Worm (Caenorhabditis elegans) whole organism, late embryonic: ENCODE results near the gene col-69.

Experiments used
- ama-1 ChIP-seq: fragments of 150-350 bp; optimal IDR thresholded peaks from 2 replicates; lab custom pipeline; 2014
- ceh-22 ChIP-seq: sonication (generic microtip); optimal IDR thresholded peaks from 2 replicates; lab custom pipeline; 2017; ENCODE audit warnings: missing biosample characterization, missing genetic modification characterization
- dmd-4 ChIP-seq: sonication (generic microtip); optimal IDR thresholded peaks from 2 replicates; lab custom pipeline; 2016; ENCODE audit warnings: borderline replicate concordance, missing genetic modification characterization, missing compliant biosample characterization
- eyg-1 ChIP-seq: sonication (generic microtip); optimal IDR thresholded peaks from 2 replicates; lab custom pipeline; 2016; ENCODE audit warnings: missing genotype, missing genetic modification characterization, missing compliant biosample characterization
- madf-2 ChIP-seq: sonication (generic microtip); optimal IDR thresholded peaks from 2 replicates; lab custom pipeline; 2017; ENCODE audit warnings: missing genetic modification characterization, missing compliant biosample characterization
- nhr-11 ChIP-seq: fragments of 150-350 bp; optimal IDR thresholded peaks from 2 replicates; lab custom pipeline; 2014; ENCODE audit warnings: missing biosample characterization, missing genetic modification characterization
- tbx-2 ChIP-seq: sonication (generic microtip); optimal IDR thresholded peaks from 2 replicates; lab custom pipeline; 2016; ENCODE audit warnings: missing genetic modification characterization, missing compliant biosample characterization

DNA sequence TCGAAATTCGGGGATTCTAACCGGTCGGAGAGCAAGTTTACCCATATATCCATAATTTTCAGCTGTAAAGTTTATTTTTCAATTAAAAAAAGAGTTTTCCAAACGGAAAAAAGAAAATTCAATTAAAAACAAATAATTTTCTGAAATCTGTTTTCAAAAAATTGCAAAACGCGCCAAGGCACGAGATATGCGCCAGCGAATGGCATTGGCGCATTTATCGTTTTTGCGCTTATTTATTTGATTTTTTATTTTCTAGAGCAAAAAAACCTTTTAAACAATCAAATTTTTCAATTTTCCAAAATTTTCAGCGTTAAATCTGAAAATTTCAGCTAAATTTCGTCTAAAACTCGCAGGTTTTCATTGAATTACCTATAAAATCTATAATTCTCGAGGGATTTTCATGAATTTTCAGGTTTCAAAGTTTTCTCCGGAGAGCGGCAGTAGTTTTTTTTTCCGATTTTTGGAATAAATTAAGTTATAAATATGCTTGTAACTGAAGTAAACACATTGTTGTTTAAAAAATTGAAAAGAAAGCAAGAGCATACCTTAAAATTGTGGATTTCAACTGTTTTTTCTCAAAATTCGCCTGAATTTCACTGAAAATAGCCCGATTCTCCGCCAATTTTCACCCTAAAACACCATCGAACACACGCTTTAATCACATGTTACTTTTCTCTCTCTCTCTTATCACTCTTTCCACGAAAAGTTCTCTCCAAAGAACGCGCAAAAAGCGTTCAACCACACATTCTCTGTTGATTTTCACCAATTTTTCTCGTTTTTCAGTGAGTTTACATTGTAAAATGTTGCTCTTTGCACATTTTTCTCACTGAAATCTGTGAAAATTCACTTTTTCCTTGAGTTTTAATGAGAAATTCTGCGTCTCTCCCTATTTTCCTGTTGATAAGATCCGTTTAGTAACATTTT lies 19.7 kb downstream of the col-69 start, which contains the start of gene B0432.10:
- TF ChIP-seq nhr-11 (tag; lab: Kevin White, UChicago) (no peak), tbx-2 (no peak), ceh-22 (tag; lab: Kevin White, UChicago) (no peak), ama-1 (lab: Kevin White, UChicago) (no peak), dmd-4 (tag; lab: Kevin White, UChicago) (no peak), madf-2 (tag; lab: Kevin White, UChicago) (no peak), eyg-1 (tag; lab: Kevin White, UChicago) (no peak)
